Fruit fly (Drosophila melanogaster): Measurements from ENCODE around the gene CG13992.

CG13992 gene

dm6 chr2L:5999247-5999646, 31.7 kb upstream of the CG13992 start, which contains the start of gene Kdm5 (continued):
- peak in 1 of 2 experiments; percentile 80 for TF ChIP-seq Hr78 (GFP tag; optimal IDR thresholded peaks at IDR 0.05)
- peak; percentile 43; the same call in 1 of the 2 replicates for TF ChIP-seq ranshi (GFP tag; IDR thresholded peaks at IDR 0.05)
- peak; percentile 38 for TF ChIP-seq CG17186 (GFP tag; optimal IDR thresholded peaks at IDR 0.05)
- no peak for TF ChIP-seq nau (GFP tag; optimal IDR thresholded peaks at IDR 0.05)
- peak; percentile 87 for TF ChIP-seq CG4617 (GFP tag; optimal IDR thresholded peaks at IDR 0.05; ENCODE audit: borderline replicate concordance)
- TF ChIP-seq usp (GFP tag; optimal IDR thresholded peaks at IDR 0.05): no peak
- peak; percentile 51 for TF ChIP-seq CG3281 (GFP tag; optimal IDR thresholded peaks at IDR 0.05)
- TF ChIP-seq nmo (GFP tag; optimal IDR thresholded peaks at IDR 0.05): peak; percentile 25
- TF ChIP-seq Atf3 (GFP tag; optimal IDR thresholded peaks at IDR 0.05): no peak
- peak; percentile 54 for TF ChIP-seq CG9609 (GFP tag; optimal IDR thresholded peaks at IDR 0.05)
- peak; percentile 56 for TF ChIP-seq mirr (GFP tag; optimal IDR thresholded peaks at IDR 0.05)
- TF ChIP-seq phol (tag; optimal IDR thresholded peaks at IDR 0.05): peak; percentile 70
- TF ChIP-seq sisA (GFP tag; IDR thresholded peaks at IDR 0.05): no peak
- peak; percentile 1 for TF ChIP-seq CG30020 (tag; optimal IDR thresholded peaks at IDR 0.05)
- TF ChIP-seq CG14965 (GFP tag; optimal IDR thresholded peaks at IDR 0.05; ENCODE audit: borderline replicate concordance): no peak
- no peak for TF ChIP-seq sd (tag; optimal IDR thresholded peaks at IDR 0.05)
- TF ChIP-seq ind (GFP tag; optimal IDR thresholded peaks at IDR 0.05): no peak
- TF ChIP-seq MESR4 (GFP tag; optimal IDR thresholded peaks at IDR 0.05): peak; percentile 91
- no peak for TF ChIP-seq Rx (GFP tag; IDR thresholded peaks at IDR 0.05)
- TF ChIP-seq Vsx1 (GFP tag; optimal IDR thresholded peaks at IDR 0.05): peak; percentile 48
- TF ChIP-seq CG10274 (GFP tag; optimal IDR thresholded peaks at IDR 0.05): peak; percentile 65
- peak; percentile 30; the same call in 1 of the 2 replicates for TF ChIP-seq ssp (GFP tag; IDR thresholded peaks at IDR 0.05)
- no peak for TF ChIP-seq CG1792 (GFP tag; optimal IDR thresholded peaks at IDR 0.05)
- peak; percentile 37 for TF ChIP-seq CG11504 (tag; optimal IDR thresholded peaks at IDR 0.05)
- no peak for TF ChIP-seq schlank (tag; optimal IDR thresholded peaks at IDR 0.05)
- peak; percentile 99 for TF ChIP-seq sug (tag; optimal IDR thresholded peaks at IDR 0.05)
- TF ChIP-seq HmgZ (tag; optimal IDR thresholded peaks at IDR 0.05): peak; percentile 62
- peak; percentile 92 for TF ChIP-seq GATAe (GFP tag; conservative IDR thresholded peaks at IDR 0.05)
- peak; percentile 32; the same call in 1 of the 2 replicates for TF ChIP-seq Bgb (GFP tag; IDR thresholded peaks at IDR 0.05; ENCODE audit: partially characterized antibody)
- TF ChIP-seq repo (GFP tag; optimal IDR thresholded peaks at IDR 0.05): peak; percentile 1
- no peak for TF ChIP-seq prd (optimal IDR thresholded peaks at IDR 0.05)
- TF ChIP-seq prd (GFP tag; IDR thresholded peaks at IDR 0.05): peak; percentile 45; the same call in 1 of the 3 replicates
- TF ChIP-seq Hey (tag; optimal IDR thresholded peaks at IDR 0.05): no peak
- TF ChIP-seq CG10267 (tag; optimal IDR thresholded peaks at IDR 0.05): peak; percentile 94
- no peak for TF ChIP-seq cas (GFP tag; IDR thresholded peaks at IDR 0.05)
- TF ChIP-seq CG12391 (tag; optimal IDR thresholded peaks at IDR 0.05): peak; percentile 9
- TF ChIP-seq pzg (GFP tag; optimal IDR thresholded peaks at IDR 0.05): peak; percentile 92
- no peak for TF ChIP-seq CG12942 (GFP tag; optimal IDR thresholded peaks at IDR 0.05)
- no peak for TF ChIP-seq Hsf (GFP tag; optimal IDR thresholded peaks at IDR 0.05)
- TF ChIP-seq CG4854 (GFP tag; optimal IDR thresholded peaks at IDR 0.05): no peak
- no peak for TF ChIP-seq CG9215 (GFP tag; IDR thresholded peaks at IDR 0.05)
- TF ChIP-seq ara (GFP tag; IDR thresholded peaks at IDR 0.05): peak; percentile 47; the same call in 1 of the 2 replicates
- no peak for TF ChIP-seq bowl (GFP tag; IDR thresholded peaks at IDR 0.05)
- TF ChIP-seq lab (GFP tag; optimal IDR thresholded peaks at IDR 0.05): peak; percentile 64
- peak; percentile 24 for TF ChIP-seq D (optimal IDR thresholded peaks at IDR 0.05)
- TF ChIP-seq D (GFP tag; optimal IDR thresholded peaks at IDR 0.05): no peak
- peak; percentile 11 for TF ChIP-seq tx (GFP tag; optimal IDR thresholded peaks at IDR 0.05)
- TF ChIP-seq Meics (GFP tag; optimal IDR thresholded peaks at IDR 0.05): peak; percentile 39
- TF ChIP-seq CG6175 (GFP tag; IDR thresholded peaks at IDR 0.05): no peak
- TF ChIP-seq Side (GFP tag; optimal IDR thresholded peaks at IDR 0.05): peak; percentile 47
- TF ChIP-seq CG7987 (GFP tag; optimal IDR thresholded peaks at IDR 0.05): peak; percentile 47
